Worm (Caenorhabditis elegans): ENCODE data around the gene fbxa-113.
A peak's percentile ranks its signal among the peaks of the same experiment; 100 is the strongest.

Gene fbxa-113

ce11 chrV:20241243-20241862 is 38.2 kb downstream of the fbxa-113 start:
- TF ChIP-seq flt-1 (GFP tag; IDR thresholded peaks at IDR 0.05) = 0 out of 2 replicates have a peak, but pooled peaks have one; percentile 41
- no peak for TF ChIP-seq tab-1 (GFP tag; IDR thresholded peaks at IDR 0.05)

ce11 chrV:20249438-20250120 is 46.4 kb downstream of the fbxa-113 start, which contains the start of gene swsn-1:
swsn-1 (minus strand) TSS chrV:20249488.
- TF ChIP-seq cog-1 (tag; optimal IDR thresholded peaks at IDR 0.05) (no peak), tab-1 (GFP tag; IDR thresholded peaks at IDR 0.05) (no peak), T22C8.4 (GFP tag; IDR thresholded peaks at IDR 0.05) (peak; percentile 80), ztf-29 (GFP tag; IDR thresholded peaks at IDR 0.05) (no peak), flt-1 (GFP tag; IDR thresholded peaks at IDR 0.05) (peak; percentile 16; the same call in 1 of the 2 replicates), med-1 (GFP tag; optimal IDR thresholded peaks at IDR 0.05; ENCODE audit: insufficient read depth) (no peak), ref-1 (GFP tag; conservative IDR thresholded peaks at IDR 0.05) (no peak), klf-2 (GFP tag; conservative IDR thresholded peaks at IDR 0.05) (no peak; the same call in 1 of the 2 replicates), ztf-23 (GFP tag; IDR thresholded peaks at IDR 0.05) (no peak)
